Fruit fly (Drosophila melanogaster): ENCODE results near the gene CG9921.

Gene CG9921

DNA sequence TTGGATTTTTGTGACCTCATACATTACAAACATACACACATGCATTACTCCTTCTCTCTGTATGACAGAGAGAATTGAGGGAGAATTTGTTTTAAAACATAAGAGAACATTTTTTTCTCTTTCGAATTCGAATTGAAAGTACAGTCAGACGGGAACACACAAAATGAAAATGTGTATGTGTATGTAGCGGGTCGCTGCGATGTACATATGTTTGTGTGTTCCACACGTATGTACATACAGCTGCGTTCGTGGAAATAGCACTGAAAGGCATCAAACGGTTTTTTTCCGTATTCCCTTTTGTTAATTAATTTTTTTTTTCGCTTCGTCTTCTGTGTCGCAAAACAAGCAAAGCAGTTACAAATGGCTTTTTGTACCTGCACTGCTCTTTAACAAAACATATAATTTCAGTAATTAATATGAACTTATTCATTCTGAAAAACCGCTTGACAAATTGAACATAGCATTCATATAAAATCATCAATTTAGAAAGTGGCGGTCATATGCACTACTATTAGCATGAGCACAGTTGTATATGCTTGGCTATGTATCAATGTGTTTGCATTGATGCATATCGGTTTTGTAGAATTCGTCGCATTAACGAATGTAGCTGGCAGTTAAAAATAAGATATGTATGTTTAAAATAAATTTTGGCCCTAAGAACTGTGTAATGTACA, 648 bp downstream of the CG9921 start (continued):
- peak; percentile 90 for TF ChIP-seq esg (GFP tag; conservative IDR thresholded peaks at IDR 0.05)
- TF ChIP-seq Sry-δ (GFP tag; optimal IDR thresholded peaks at IDR 0.05) = peak; percentile 49
- TF ChIP-seq CG7745 (tag; optimal IDR thresholded peaks at IDR 0.05) = peak; percentile 27
- TF ChIP-seq pzg (GFP tag; optimal IDR thresholded peaks at IDR 0.05) = peak; percentile 19
- peak; percentile 92 for TF ChIP-seq Usf (GFP tag; optimal IDR thresholded peaks at IDR 0.05)
- peak; percentile 98 for TF ChIP-seq nmo (GFP tag; optimal IDR thresholded peaks at IDR 0.05)
- TF ChIP-seq br (optimal IDR thresholded peaks at IDR 0.05) = no peak
- TF ChIP-seq HLH3B (GFP tag; IDR thresholded peaks at IDR 0.05) = peak; percentile 88
- TF ChIP-seq CG32772 (GFP tag; IDR thresholded peaks at IDR 0.05) = peak; percentile 91
- peak; percentile 73 for TF ChIP-seq ap (GFP tag; IDR thresholded peaks at IDR 0.05)
- peak; percentile 97 for TF ChIP-seq lilli (GFP tag; optimal IDR thresholded peaks at IDR 0.05)
- peak; percentile 98 for TF ChIP-seq CG2712 (tag; optimal IDR thresholded peaks at IDR 0.05)
- peak; percentile 98 for TF ChIP-seq CG10543 (GFP tag; optimal IDR thresholded peaks at IDR 0.05)
- peak; percentile 91 for TF ChIP-seq CG5180 (GFP tag; optimal IDR thresholded peaks at IDR 0.05)
- TF ChIP-seq rib (GFP tag; IDR thresholded peaks at IDR 0.05) = peak; percentile 87
- TF ChIP-seq YL-1 (GFP tag; optimal IDR thresholded peaks at IDR 0.05) = peak; percentile 91
- peak; percentile 90 for TF ChIP-seq Bteb2 (GFP tag; optimal IDR thresholded peaks at IDR 0.05)
- TF ChIP-seq Myb (GFP tag; optimal IDR thresholded peaks at IDR 0.05) = peak; percentile 85
- peak; percentile 93 for TF ChIP-seq Rfx (GFP tag; IDR thresholded peaks at IDR 0.05)
- TF ChIP-seq Hsf (GFP tag; optimal IDR thresholded peaks at IDR 0.05) = peak; percentile 96
- peak; percentile 97 for TF ChIP-seq Meics (GFP tag; optimal IDR thresholded peaks at IDR 0.05)
- peak; percentile 89 for TF ChIP-seq ERR (GFP tag; optimal IDR thresholded peaks at IDR 0.05)
- peak; percentile 89 for TF ChIP-seq lbe (GFP tag; optimal IDR thresholded peaks at IDR 0.05)
- peak; percentile 93 for TF ChIP-seq Xbp1 (GFP tag; optimal IDR thresholded peaks at IDR 0.05)
- peak; percentile 83 for TF ChIP-seq Oaz (GFP tag; IDR thresholded peaks at IDR 0.05)
- peak; percentile 94 for TF ChIP-seq az2 (GFP tag; optimal IDR thresholded peaks at IDR 0.05)
- TF ChIP-seq ato (GFP tag; IDR thresholded peaks at IDR 0.05; ENCODE audit: partially characterized antibody) = no peak
- TF ChIP-seq CG6689 (GFP tag; IDR thresholded peaks at IDR 0.05) = peak; percentile 88
- no peak for TF ChIP-seq h (optimal IDR thresholded peaks at IDR 0.05)
- no peak; the same call in 1 of the 2 replicates for TF ChIP-seq CG43689 (GFP tag; IDR thresholded peaks at IDR 0.05)
- peak; percentile 91 for TF ChIP-seq CG1602 (GFP tag; optimal IDR thresholded peaks at IDR 0.05)
- TF ChIP-seq sd (tag; optimal IDR thresholded peaks at IDR 0.05) = peak; percentile 90
- TF ChIP-seq gem (tag; optimal IDR thresholded peaks at IDR 0.05) = peak; percentile 98
- TF ChIP-seq scrt (GFP tag; optimal IDR thresholded peaks at IDR 0.05) = peak; percentile 95
- peak; percentile 96 for TF ChIP-seq CG13624 (GFP tag; optimal IDR thresholded peaks at IDR 0.05)
- peak; percentile 61 for TF ChIP-seq bigmax (GFP tag; optimal IDR thresholded peaks at IDR 0.05)
- no peak for TF ChIP-seq ftz-f1 (GFP tag; optimal IDR thresholded peaks at IDR 0.05)
- TF ChIP-seq CG33213 (GFP tag; optimal IDR thresholded peaks at IDR 0.05) = peak; percentile 92
- no peak for TF ChIP-seq dimm (GFP tag; IDR thresholded peaks at IDR 0.05)
- peak; percentile 97 for TF ChIP-seq lab (GFP tag; optimal IDR thresholded peaks at IDR 0.05)
- peak; percentile 73; the same call in 1 of the 3 replicates for TF ChIP-seq gce (GFP tag; IDR thresholded peaks at IDR 0.05)
- TF ChIP-seq Hey (tag; optimal IDR thresholded peaks at IDR 0.05) = no peak
- peak; percentile 95 for TF ChIP-seq CG6854 (GFP tag; optimal IDR thresholded peaks at IDR 0.05)
- TF ChIP-seq crc (GFP tag; optimal IDR thresholded peaks at IDR 0.05) = peak; percentile 96
- peak; percentile 88 to 96 for TF ChIP-seq Pdp1 (GFP tag; optimal IDR thresholded peaks at IDR 0.05)
- TF ChIP-seq CG1832 (GFP tag; optimal IDR thresholded peaks at IDR 0.05) = no peak
- no peak for TF ChIP-seq gfzf (GFP tag; optimal IDR thresholded peaks at IDR 0.05)
- peak; percentile 86 for TF ChIP-seq Nf-YB (GFP tag; optimal IDR thresholded peaks at IDR 0.05)
- peak; percentile 93 for TF ChIP-seq CG12236 (GFP tag; optimal IDR thresholded peaks at IDR 0.05)
- TF ChIP-seq CG10321 (GFP tag; IDR thresholded peaks at IDR 0.05) = peak; percentile 64
